Fruit fly (Drosophila melanogaster): Measurements from ENCODE around the gene IPIP.

DNA sequence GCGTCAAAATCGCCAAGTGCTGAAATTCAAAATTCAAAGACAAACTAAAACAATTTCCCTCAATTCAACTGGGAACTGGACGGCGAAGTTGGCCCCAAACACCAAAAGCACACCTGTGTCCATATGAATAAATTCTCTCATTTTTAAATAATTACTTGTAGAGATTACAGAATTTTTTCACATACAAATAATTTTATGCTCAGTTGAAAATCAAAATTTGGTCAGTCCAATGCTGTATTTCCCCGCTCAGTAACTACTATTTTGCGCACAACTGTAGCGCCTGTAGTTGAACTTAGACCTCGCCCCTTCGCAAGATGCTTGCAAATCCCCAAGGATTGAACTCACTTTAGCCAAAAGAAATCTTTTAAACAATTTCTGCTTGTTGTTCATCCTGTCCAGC, 19.1 kb upstream of the IPIP start:
- TF ChIP-seq Med (GFP tag) (peak; percentile 70), Dref (GFP tag; IDR thresholded peaks at IDR 0.05) (no peak), croc (GFP tag; conservative IDR thresholded peaks at IDR 0.05) (no peak), CG6272 (GFP tag; IDR thresholded peaks at IDR 0.05) (no peak), cas (GFP tag; IDR thresholded peaks at IDR 0.05) (no peak), org-1 (GFP tag; optimal IDR thresholded peaks at IDR 0.05) (no peak), tll (GFP tag; optimal IDR thresholded peaks at IDR 0.05) (no peak), cato (GFP tag; optimal IDR thresholded peaks at IDR 0.05; ENCODE audit: borderline replicate concordance) (no peak), CG13894 (tag; optimal IDR thresholded peaks at IDR 0.05) (no peak), CG10959 (GFP tag; IDR thresholded peaks at IDR 0.05) (no peak)
